Fruit fly (Drosophila melanogaster) S2 (cell line): ENCODE data around the gene CG13041.

Source experiments
- CG8478 ChIP-seq: fragments of >200 bp; optimal IDR thresholded peaks from 2 replicates; lab custom pipeline; 2018
- CTCF ChIP-seq, 2 experiments: fragments of >200 bp; optimal IDR thresholded peaks; 2 replicates each; lab custom pipeline; 2018

dm6 chr3L:16362119-16362653 is 42.9 kb upstream of the CG13041 start, which contains the start of gene Cpr72Ea:
- no peak for TF ChIP-seq CTCF (optimal IDR thresholded peaks at IDR 0.05; lab: Kevin White, UChicago)
- TF ChIP-seq CG8478 (lab: Kevin White, UChicago) = no peak
